Worm (Caenorhabditis elegans): ENCODE data around the gene cyp-14A1.

Gene cyp-14A1

ce11 chrX:13303357-13303756, 36.2 kb upstream of the cyp-14A1 start, which contains the start of gene srd-42:
srd-42 (minus strand) TSS chrX:13303457.
- TF ChIP-seq nhr-28 (tag; optimal IDR thresholded peaks at IDR 0.05) (no peak), nhr-237 (tag; optimal IDR thresholded peaks at IDR 0.05) (no peak), lin-13 (tag; optimal IDR thresholded peaks at IDR 0.05) (no peak), mep-1 (tag; optimal IDR thresholded peaks at IDR 0.05) (no peak), nhr-2 (tag; optimal IDR thresholded peaks at IDR 0.05) (no peak), unc-39 (tag; optimal IDR thresholded peaks at IDR 0.05) (no peak), zip-8 (tag; optimal IDR thresholded peaks at IDR 0.05) (no peak), flh-1 (GFP tag; optimal IDR thresholded peaks at IDR 0.05) (no peak), ceh-39 (tag; optimal IDR thresholded peaks at IDR 0.05) (no peak), tbx-8 (GFP tag; optimal IDR thresholded peaks at IDR 0.05) (no peak), sptf-1 (tag; optimal IDR thresholded peaks at IDR 0.05) (no peak), blmp-1 (tag; optimal IDR thresholded peaks at IDR 0.05) (no peak), cnd-1 (tag; optimal IDR thresholded peaks at IDR 0.05) (no peak), snpc-4 (tag; optimal IDR thresholded peaks at IDR 0.05) (no peak), mab-5 (tag; optimal IDR thresholded peaks at IDR 0.05) (no peak), hlh-1 (tag; optimal IDR thresholded peaks at IDR 0.05) (no peak)

ce11 chrX:13300503-13300902, 33.3 kb upstream of the cyp-14A1 start, which contains the start of gene srd-39:
srd-39 (minus strand) TSS chrX:13300603.
- TF ChIP-seq lin-32 (GFP tag; optimal IDR thresholded peaks at IDR 0.05) (no peak), tbx-8 (GFP tag; optimal IDR thresholded peaks at IDR 0.05) (no peak), ztf-11 (tag; optimal IDR thresholded peaks at IDR 0.05) (no peak), nhr-2 (tag; optimal IDR thresholded peaks at IDR 0.05) (no peak), ces-1 (GFP tag; optimal IDR thresholded peaks at IDR 0.05) (no peak), blmp-1 (tag; optimal IDR thresholded peaks at IDR 0.05) (no peak), elt-3 (tag; optimal IDR thresholded peaks at IDR 0.05) (no peak), unc-39 (tag; optimal IDR thresholded peaks at IDR 0.05) (no peak), flh-1 (GFP tag; optimal IDR thresholded peaks at IDR 0.05) (no peak)

ce11 chrX:13294669-13295068, 27.5 kb upstream of the cyp-14A1 start, which contains the start of gene srd-36:
srd-36 (minus strand) TSS chrX:13294769.
- TF ChIP-seq M03D4.4 (tag; optimal IDR thresholded peaks at IDR 0.05) = no peak
- no peak for TF ChIP-seq ztf-11 (tag; optimal IDR thresholded peaks at IDR 0.05)
- TF ChIP-seq pha-4 (tag; optimal IDR thresholded peaks at IDR 0.05) = no peak
- TF ChIP-seq nhr-28 (tag; optimal IDR thresholded peaks at IDR 0.05) = no peak
- no peak for TF ChIP-seq lin-13 (tag; optimal IDR thresholded peaks at IDR 0.05)
- no peak for TF ChIP-seq ceh-83 (GFP tag; optimal IDR thresholded peaks at IDR 0.05)

- TF ChIP-seq ces-1 (GFP tag; optimal IDR thresholded peaks at IDR 0.05) = no peak
- no peak for TF ChIP-seq ham-2 (GFP tag; optimal IDR thresholded peaks at IDR 0.05)
Measured at ce11 chrX:13293023-13293422, 25.9 kb upstream of the cyp-14A1 start.

ce11 chrX:13291506-13291905, 24.4 kb upstream of the cyp-14A1 start, which contains the start of gene srd-38:
srd-38 (plus strand) TSS chrX:13291806.
- TF ChIP-seq lsy-2 (tag; optimal IDR thresholded peaks at IDR 0.05) = no peak
- TF ChIP-seq nhr-76 (tag; optimal IDR thresholded peaks at IDR 0.05) = no peak
- TF ChIP-seq M03D4.4 (tag; optimal IDR thresholded peaks at IDR 0.05) = no peak
- TF ChIP-seq elt-3 (tag; optimal IDR thresholded peaks at IDR 0.05) = no peak
- TF ChIP-seq nhr-237 (tag; optimal IDR thresholded peaks at IDR 0.05) = no peak
- no peak for TF ChIP-seq bed-3 (GFP tag; optimal IDR thresholded peaks at IDR 0.05)

ce11 chrX:13290531-13290930, 23.4 kb upstream of the cyp-14A1 start, which contains the start of gene R04D3.3:
R04D3.3 (minus strand) TSS chrX:13290631.
- TF ChIP-seq ceh-43 (GFP tag; optimal IDR thresholded peaks at IDR 0.05) = no peak
- TF ChIP-seq tbx-8 (GFP tag; optimal IDR thresholded peaks at IDR 0.05) = no peak
- no peak for TF ChIP-seq unc-62 (GFP tag; optimal IDR thresholded peaks at IDR 0.05)
- no peak for TF ChIP-seq M03D4.4 (tag; optimal IDR thresholded peaks at IDR 0.05)
- no peak for TF ChIP-seq drap-1 (GFP tag; optimal IDR thresholded peaks at IDR 0.05)
- no peak for TF ChIP-seq unc-120 (tag; optimal IDR thresholded peaks at IDR 0.05; ENCODE audit: poor library complexity, severe bottlenecking)
- TF ChIP-seq sptf-1 (tag; optimal IDR thresholded peaks at IDR 0.05) = no peak
- TF ChIP-seq bed-3 (GFP tag; optimal IDR thresholded peaks at IDR 0.05) = no peak
- TF ChIP-seq nhr-28 (tag; optimal IDR thresholded peaks at IDR 0.05) = no peak
- no peak for TF ChIP-seq mep-1 (tag; optimal IDR thresholded peaks at IDR 0.05)
- no peak for TF ChIP-seq cnd-1 (tag; optimal IDR thresholded peaks at IDR 0.05)
- TF ChIP-seq flh-1 (GFP tag; optimal IDR thresholded peaks at IDR 0.05) = no peak
- TF ChIP-seq mab-5 (tag; optimal IDR thresholded peaks at IDR 0.05) = no peak
- TF ChIP-seq hlh-1 (tag; optimal IDR thresholded peaks at IDR 0.05) = no peak
- TF ChIP-seq unc-39 (tag; optimal IDR thresholded peaks at IDR 0.05) = no peak
- no peak for TF ChIP-seq sem-2 (GFP tag; optimal IDR thresholded peaks at IDR 0.05)

All from whole organism, mixed stage, embryonic.